Fruit fly (Drosophila melanogaster) whole organism, embryonic: Measurements from ENCODE around the gene CG13658.

ENCODE experiments used
- Atf6 ChIP-seq: fragments of 200-800 bp; sonication (Bioruptor generic); IDR thresholded peaks from 2 replicates; pipeline ENCODE4 v1.3.6; 2022; ENCODE audit warnings: missing biosample characterization, missing genetic modification characterization
- BtbVII ChIP-seq: fragments of 200-800 bp; sonication (Bioruptor generic); optimal IDR thresholded peaks from 3 replicates; lab custom pipeline; 2017; ENCODE audit warnings: missing biosample characterization, mild to moderate bottlenecking, missing genetic modification characterization
- CG10209 ChIP-seq: fragments of 200-800 bp; sonication (Bioruptor generic); optimal IDR thresholded peaks from 3 replicates; lab custom pipeline; 2017; ENCODE audit warnings: missing biosample characterization, mild to moderate bottlenecking, missing genetic modification characterization, missing genetic modification reagents
- CG11504 ChIP-seq: fragments of 200-800 bp; sonication (Bioruptor generic); optimal IDR thresholded peaks from 3 replicates; lab custom pipeline; 2019; ENCODE audit warnings: missing biosample characterization, mild to moderate bottlenecking, missing genetic modification characterization, moderate library complexity
- CG12659 ChIP-seq: fragments of 200-800 bp; sonication (Bioruptor generic); optimal IDR thresholded peaks from 3 replicates; lab custom pipeline; 2017; ENCODE audit warnings: mild to moderate bottlenecking, missing biosample characterization, missing genetic modification reagents, missing genetic modification characterization
- CG13424 ChIP-seq: fragments of 200-800 bp; sonication (Bioruptor generic); optimal IDR thresholded peaks from 2 replicates; lab custom pipeline; 2019; ENCODE audit warnings: missing biosample characterization, mild to moderate bottlenecking, missing genetic modification characterization, moderate library complexity
- CG14050 ChIP-seq: fragments of 200-800 bp; sonication (Bioruptor generic); IDR thresholded peaks from 3 replicates; pipeline ENCODE4 v1.3.6; 2022; ENCODE audit warnings: missing biosample characterization, missing genetic modification characterization
- CG14441 ChIP-seq: fragments of 200-800 bp; sonication (Bioruptor generic); IDR thresholded peaks from 2 replicates; pipeline ENCODE4 v1.3.6; 2022; ENCODE audit warnings: missing biosample characterization, missing genetic modification characterization
- CG16779 ChIP-seq: fragments of 200-800 bp; sonication (Bioruptor generic); IDR thresholded peaks from 2 replicates; pipeline ENCODE4 v1.3.6; 2022; ENCODE audit warnings: missing biosample characterization, missing genetic modification characterization
- CG17328 ChIP-seq: fragments of 200-800 bp; sonication (Bioruptor generic); IDR thresholded peaks from 2 replicates; pipeline ENCODE4 v1.3.6; 2022; ENCODE audit warnings: missing biosample characterization, missing genetic modification characterization
- CG17359 ChIP-seq: fragments of 200-800 bp; sonication (Bioruptor generic); optimal IDR thresholded peaks from 3 replicates; lab custom pipeline; 2018; ENCODE audit warnings: missing biosample characterization, mild to moderate bottlenecking, missing genetic modification characterization, moderate library complexity
- CG17361 ChIP-seq: fragments of 200-800 bp; sonication (Bioruptor generic); IDR thresholded peaks from 3 replicates; pipeline ENCODE4 v1.3.6; 2022; ENCODE audit warnings: missing biosample characterization, missing genetic modification characterization
- CG18599 ChIP-seq: fragments of 200-800 bp; sonication (Bioruptor generic); optimal IDR thresholded peaks from 3 replicates; lab custom pipeline; 2017; ENCODE audit warnings: missing biosample characterization, missing genetic modification characterization, mild to moderate bottlenecking, moderate library complexity, missing genetic modification reagents
- CG18619 ChIP-seq: fragments of 200-800 bp; sonication (Bioruptor generic); optimal IDR thresholded peaks from 3 replicates; lab custom pipeline; 2017; ENCODE audit warnings: missing biosample characterization, mild to moderate bottlenecking, missing genetic modification characterization
- CG18764 ChIP-seq: fragments of 200-800 bp; sonication (Bioruptor generic); optimal IDR thresholded peaks from 3 replicates; lab custom pipeline; 2016; ENCODE audit warnings: missing biosample characterization, missing genetic modification characterization
- CG2120 ChIP-seq: fragments of 200-800 bp; sonication (Bioruptor generic); optimal IDR thresholded peaks from 3 replicates; lab custom pipeline; 2016; ENCODE audit warnings: missing biosample characterization, missing genetic modification characterization
- CG2678 ChIP-seq: fragments of 200-800 bp; sonication (Bioruptor generic); optimal IDR thresholded peaks from 3 replicates; lab custom pipeline; 2019; ENCODE audit warnings: missing biosample characterization, mild to moderate bottlenecking, missing genetic modification characterization, moderate library complexity
- CG30020 ChIP-seq: fragments of 200-800 bp; optimal IDR thresholded peaks from 2 replicates; lab custom pipeline; 2019; ENCODE audit warnings: missing biosample characterization, mild to moderate bottlenecking, missing genetic modification characterization, moderate library complexity
- CG3281 ChIP-seq: fragments of 200-800 bp; sonication (Bioruptor generic); optimal IDR thresholded peaks from 3 replicates; lab custom pipeline; 2017; ENCODE audit warnings: missing biosample characterization, mild to moderate bottlenecking, missing genetic modification characterization
- CG3407 ChIP-seq: fragments of 200-800 bp; sonication (Bioruptor generic); optimal IDR thresholded peaks from 2 replicates; lab custom pipeline; 2018; ENCODE audit warnings: missing biosample characterization, mild to moderate bottlenecking, missing genetic modification characterization
- CG6175 ChIP-seq: fragments of 200-800 bp; sonication (Bioruptor generic); IDR thresholded peaks from 3 replicates; pipeline ENCODE4 v1.3.6; 2022; ENCODE audit warnings: missing biosample characterization, missing genetic modification characterization
- CG6272 ChIP-seq: fragments of 200-800 bp; sonication (Bioruptor generic); IDR thresholded peaks from 2 replicates; pipeline ENCODE4 v1.3.6; 2022; ENCODE audit warnings: missing biosample characterization, missing genetic modification characterization
- CG6689 ChIP-seq: fragments of 200-800 bp; sonication (Bioruptor generic); IDR thresholded peaks from 2 replicates; pipeline ENCODE4 v1.3.6; 2022; ENCODE audit warnings: missing biosample characterization, missing genetic modification characterization
- CG7372 ChIP-seq: fragments of 200-800 bp; sonication (Bioruptor generic); IDR thresholded peaks from 2 replicates; pipeline ENCODE4 v1.3.6; 2022; ENCODE audit warnings: missing biosample characterization, missing genetic modification characterization
- CG8281 ChIP-seq: fragments of 200-800 bp; sonication (Bioruptor generic); optimal IDR thresholded peaks from 2 replicates; lab custom pipeline; 2018; ENCODE audit warnings: missing biosample characterization, mild to moderate bottlenecking, missing genetic modification characterization, moderate library complexity
- CG8478 ChIP-seq: fragments of >200 bp; optimal IDR thresholded peaks from 2 replicates; lab custom pipeline; 2018
- CG9817 ChIP-seq: fragments of 200-800 bp; sonication (Bioruptor generic); optimal IDR thresholded peaks from 2 replicates; lab custom pipeline; 2018; ENCODE audit warnings: missing biosample characterization, mild to moderate bottlenecking, missing genetic modification characterization, moderate library complexity
- Dek ChIP-seq: fragments of 200-800 bp; sonication (Bioruptor generic); optimal IDR thresholded peaks from 3 replicates; lab custom pipeline; 2019; ENCODE audit warnings: missing biosample characterization, mild to moderate bottlenecking, missing genetic modification characterization, moderate library complexity
- Dip2 ChIP-seq: fragments of 200-800 bp; sonication (Bioruptor generic); IDR thresholded peaks from 2 replicates; pipeline ENCODE4 v1.3.6; 2022; ENCODE audit warnings: missing biosample characterization, missing genetic modification characterization
- Dll ChIP-seq: fragments of 200-800 bp; sonication (Bioruptor generic); IDR thresholded peaks from 4 replicates; pipeline ENCODE4 v1.3.6; 2022; ENCODE audit warnings: missing biosample characterization, missing genetic modification characterization; ENCODE audit not compliant: partially characterized antibody
- E2f2 ChIP-seq: fragments of 200-800 bp; sonication (Bioruptor generic); IDR thresholded peaks from 2 replicates; pipeline ENCODE4 v1.3.6; 2022; ENCODE audit warnings: missing biosample characterization, missing genetic modification characterization
- ERR ChIP-seq: fragments of 200-800 bp; sonication (Bioruptor generic); optimal IDR thresholded peaks from 2 replicates; lab custom pipeline; 2016; ENCODE audit warnings: missing biosample characterization, missing genetic modification characterization
- Fer3 ChIP-seq: fragments of 200-800 bp; sonication (Bioruptor generic); optimal IDR thresholded peaks from 2 replicates; lab custom pipeline; 2018; ENCODE audit warnings: missing biosample characterization, mild to moderate bottlenecking, missing genetic modification characterization, moderate library complexity
- HHEX ChIP-seq: fragments of 200-800 bp; sonication (Bioruptor generic); optimal IDR thresholded peaks from 3 replicates; lab custom pipeline; 2017; ENCODE audit warnings: missing biosample characterization, mild to moderate bottlenecking, missing genetic modification characterization, missing genetic modification reagents
- Hr78 ChIP-seq, 2 experiments: fragments of 200-800 bp in 1 of 2; fragments of >200 bp in 1 of 2; sonication (Bioruptor generic) in 1 of 2; optimal IDR thresholded peaks; 2 replicates each; lab custom pipeline; 2017 to 2019; ENCODE audit warnings: missing biosample characterization in 2 of 2, missing genetic modification characterization in 2 of 2, mild to moderate bottlenecking in 1 of 2, moderate library complexity in 1 of 2
- Nf-YA ChIP-seq: fragments of 200-800 bp; sonication (Bioruptor generic); IDR thresholded peaks from 2 replicates; pipeline ENCODE4 v1.3.6; 2022; ENCODE audit warnings: missing biosample characterization, missing genetic modification characterization
- Nf-YC ChIP-seq: fragments of 200-800 bp; optimal IDR thresholded peaks from 3 replicates; lab custom pipeline; 2019; ENCODE audit warnings: missing biosample characterization, mild to moderate bottlenecking, missing genetic modification characterization, moderate library complexity
- Ravus ChIP-seq: fragments of 200-800 bp; sonication (Bioruptor generic); IDR thresholded peaks from 2 replicates; pipeline ENCODE4 v1.3.6; 2022; ENCODE audit warnings: missing biosample characterization, missing genetic modification characterization
- Vsx1 ChIP-seq: fragments of 200-800 bp; sonication (Bioruptor generic); optimal IDR thresholded peaks from 2 replicates; lab custom pipeline; 2017; ENCODE audit warnings: missing biosample characterization, mild to moderate bottlenecking, missing genetic modification characterization, missing genetic modification reagents
- ab ChIP-seq: fragments of 200-800 bp; sonication (Bioruptor generic); optimal IDR thresholded peaks from 2 replicates; lab custom pipeline; 2016; ENCODE audit warnings: missing biosample characterization, missing genetic modification characterization
- ato ChIP-seq: fragments of 200-800 bp; sonication (Bioruptor generic); IDR thresholded peaks from 2 replicates; pipeline ENCODE4 v1.3.6; 2022; ENCODE audit warnings: missing biosample characterization, missing genetic modification characterization; ENCODE audit not compliant: partially characterized antibody
- bcd ChIP-seq: fragments of 200-800 bp; sonication (Bioruptor generic); optimal IDR thresholded peaks from 2 replicates; lab custom pipeline; 2017; ENCODE audit warnings: missing biosample characterization, mild to moderate bottlenecking, missing genetic modification characterization
- bigmax ChIP-seq: fragments of 200-800 bp; sonication (Bioruptor generic); optimal IDR thresholded peaks from 2 replicates; lab custom pipeline; 2018; ENCODE audit warnings: missing biosample characterization, mild to moderate bottlenecking, missing genetic modification characterization
- hkb ChIP-seq, 2 experiments: fragments of 200-800 bp in 1 of 2; fragments of >200 bp in 1 of 2; sonication (Bioruptor generic) in 1 of 2; IDR thresholded peaks in 1 of 2; optimal IDR thresholded peaks in 1 of 2; 2 replicates each; pipeline versions ENCODE4 v1.3.6 to Lab custom; 2017 to 2022; ENCODE audit warnings: missing biosample characterization in 1 of 2, missing genetic modification characterization in 1 of 2
- lbe ChIP-seq: fragments of 200-800 bp; sonication (Bioruptor generic); optimal IDR thresholded peaks from 2 replicates; lab custom pipeline; 2016; ENCODE audit warnings: missing biosample characterization, mild to moderate bottlenecking, missing genetic modification characterization
- maf-S ChIP-seq: fragments of 200-800 bp; sonication (Bioruptor generic); optimal IDR thresholded peaks from 2 replicates; lab custom pipeline; 2016; ENCODE audit warnings: missing biosample characterization, missing genetic modification characterization
- odd ChIP-seq: fragments of 200-800 bp; sonication (Bioruptor generic); optimal IDR thresholded peaks from 2 replicates; lab custom pipeline; 2017; ENCODE audit warnings: missing biosample characterization, mild to moderate bottlenecking, missing genetic modification characterization
- schlank ChIP-seq: fragments of 200-800 bp; sonication (Bioruptor generic); optimal IDR thresholded peaks from 2 replicates; lab custom pipeline; 2018; ENCODE audit warnings: missing biosample characterization, mild to moderate bottlenecking, missing genetic modification characterization
- tap ChIP-seq: fragments of 200-800 bp; optimal IDR thresholded peaks from 3 replicates; lab custom pipeline; 2019; ENCODE audit warnings: missing biosample characterization, mild to moderate bottlenecking, missing genetic modification characterization, moderate library complexity
- unpg ChIP-seq: fragments of 200-800 bp; sonication (Bioruptor generic); optimal IDR thresholded peaks from 3 replicates; lab custom pipeline; 2018; ENCODE audit warnings: missing biosample characterization, mild to moderate bottlenecking, missing genetic modification characterization, moderate library complexity
- yki ChIP-seq: fragments of >200 bp; optimal IDR thresholded peaks from 3 replicates; lab custom pipeline; 2018

The CG13658 gene

dm6 chr3R:25281165-25281564 lies 6.1 kb upstream of the CG13658 start, which contains the start of gene CG11892 (continued):
- TF ChIP-seq CG10209 (GFP tag; lab: Kevin White, UChicago) (peak; percentile 26), Dip2 (GFP tag; lab: Robert Waterston, UW) (no peak), CG18764 (GFP tag; lab: Kevin White, UChicago) (no peak), CG8478 (lab: Kevin White, UChicago) (no peak), CG18619 (peak; percentile 46), CG30020 (tag; lab: Kevin White, UChicago) (no peak), CG14441 (GFP tag; lab: Robert Waterston, UW) (no peak), tap (tag; lab: Kevin White, UChicago) (peak; percentile 52), Nf-YA (GFP tag; lab: Robert Waterston, UW) (no peak), CG3281 (GFP tag; lab: Kevin White, UChicago) (peak; percentile 66), HHEX (GFP tag; lab: Kevin White, UChicago) (peak; percentile 64), Atf6 (GFP tag; lab: Robert Waterston, UW) (peak; percentile 21; the same call in 1 of the 2 replicates), E2f2 (GFP tag; lab: Robert Waterston, UW) (no peak), CG6272 (no peak), odd (GFP tag; lab: Kevin White, UChicago) (peak; percentile 66), bcd (GFP tag; lab: Kevin White, UChicago) (peak; percentile 20), ab (GFP tag; lab: Kevin White, UChicago) (no peak), schlank (tag; lab: Kevin White, UChicago) (peak; percentile 79), unpg (GFP tag; lab: Kevin White, UChicago) (peak; percentile 51), CG2678 (tag; lab: Kevin White, UChicago) (peak; percentile 65), CG9817 (tag; lab: Kevin White, UChicago) (peak; percentile 52), CG7372 (no peak), yki (lab: Kevin White, UChicago) (no peak), CG12659 (peak; percentile 46), CG13424 (tag; lab: Kevin White, UChicago) (peak; percentile 52), CG8281 (tag; lab: Kevin White, UChicago) (peak; percentile 19), hkb (optimal IDR thresholded peaks at IDR 0.05; lab: Kevin White, UChicago) (no peak), hkb (GFP tag; IDR thresholded peaks at IDR 0.05; lab: Robert Waterston, UW) (peak; percentile 27; the same call in 1 of the 2 replicates), Dll (GFP tag; lab: Robert Waterston, UW) (no peak), lbe (no peak), bigmax (no peak), Hr78 (GFP tag; optimal IDR thresholded peaks at IDR 0.05; lab: Kevin White, UChicago) (no peak), CG18599 (peak; percentile 75), CG17359 (peak; percentile 60), CG17361 (no peak), Fer3 (tag; lab: Kevin White, UChicago) (peak; percentile 56), CG14050 (GFP tag; lab: Robert Waterston, UW) (0 out of 3 replicates have a peak, but pooled peaks have one; percentile 13), Ravus (GFP tag; lab: Robert Waterston, UW) (no peak), CG2120 (GFP tag; lab: Kevin White, UChicago) (peak; percentile 44), CG17328 (GFP tag; lab: Robert Waterston, UW) (no peak), Nf-YC (no peak), CG16779 (GFP tag; lab: Robert Waterston, UW) (no peak), CG6689 (no peak), CG11504 (tag; lab: Kevin White, UChicago) (no peak), CG3407 (GFP tag; lab: Kevin White, UChicago) (peak; percentile 42), Vsx1 (GFP tag; lab: Kevin White, UChicago) (peak; percentile 45), Dek (tag; lab: Kevin White, UChicago) (no peak), ato (GFP tag; lab: Robert Waterston, UW) (no peak), maf-S (GFP tag; lab: Kevin White, UChicago) (no peak), ERR (GFP tag; lab: Kevin White, UChicago) (no peak), BtbVII (peak; percentile 52), CG6175 (GFP tag; lab: Robert Waterston, UW) (no peak)
